Worm (Caenorhabditis elegans) whole organism, midembryonic: ENCODE measurements around the gene F09G2.1.

Experiments used
- T22C8.4 ChIP-seq: fragments of 200-800 bp; sonication (Bioruptor generic); IDR thresholded peaks from 2 replicates; pipeline ENCODE4 v1.3.6; 2022; ENCODE audit warnings: missing genetic modification characterization, missing compliant biosample characterization
- cog-1 ChIP-seq: sonication (generic microtip); optimal IDR thresholded peaks from 2 replicates; lab custom pipeline; 2016; ENCODE audit warnings: missing genetic modification characterization, missing compliant biosample characterization
- flt-1 ChIP-seq: fragments of 200-800 bp; sonication (Bioruptor generic); IDR thresholded peaks from 2 replicates; pipeline ENCODE4 v1.3.6; 2022; ENCODE audit warnings: missing genetic modification characterization, missing compliant biosample characterization
- klf-2 ChIP-seq: fragments of 200-800 bp; sonication (Bioruptor generic); conservative IDR thresholded peaks from 2 replicates; pipeline ENCODE4 v1.3.6; 2022; ENCODE audit warnings: missing genetic modification reagents, missing genetic modification characterization, missing compliant biosample characterization
- med-1 ChIP-seq: sonication (generic microtip); optimal IDR thresholded peaks from 2 replicates; lab custom pipeline; 2017; ENCODE audit warnings: missing genetic modification characterization, mild to moderate bottlenecking, missing compliant biosample characterization, antibody characterized with exemption, missing genetic modification reagents; ENCODE audit not compliant: insufficient read depth
- ref-1 ChIP-seq: fragments of 200-800 bp; sonication (Bioruptor generic); conservative IDR thresholded peaks from 2 replicates; pipeline ENCODE4 v1.3.6; 2022; ENCODE audit warnings: missing genetic modification reagents, missing genetic modification characterization, missing compliant biosample characterization
- tab-1 ChIP-seq: fragments of 200-800 bp; sonication (Bioruptor generic); IDR thresholded peaks from 2 replicates; pipeline ENCODE4 v1.3.6; 2022; ENCODE audit warnings: missing genetic modification characterization, missing compliant biosample characterization
- ztf-23 ChIP-seq: fragments of 200-800 bp; sonication (Bioruptor generic); IDR thresholded peaks from 2 replicates; pipeline ENCODE4 v1.3.6; 2022; ENCODE audit warnings: missing genetic modification reagents, missing genetic modification characterization, missing compliant biosample characterization
- ztf-29 ChIP-seq: fragments of 200-800 bp; sonication (Bioruptor generic); IDR thresholded peaks from 2 replicates; pipeline ENCODE4 v1.3.6; 2022; ENCODE audit warnings: missing genetic modification reagents, missing genetic modification characterization, missing compliant biosample characterization

F09G2.1 gene

ce11 chrV:7199077-7199476 lies 955 bp upstream of the F09G2.1 start:
- TF ChIP-seq ztf-23 (no peak), klf-2 (GFP tag; lab: Robert Waterston, UW) (no peak), T22C8.4 (no peak), flt-1 (no peak), med-1 (GFP tag; lab: Kevin White, UChicago) (no peak), tab-1 (GFP tag; lab: Robert Waterston, UW) (no peak), ztf-29 (GFP tag; lab: Robert Waterston, UW) (no peak), ref-1 (GFP tag; lab: Robert Waterston, UW) (no peak), cog-1 (tag; lab: Kevin White, UChicago) (no peak)

ce11 chrV:7201353-7201752 lies 1.3 kb downstream of the F09G2.1 start:
- TF ChIP-seq tab-1 (GFP tag; lab: Robert Waterston, UW) = no peak
- TF ChIP-seq T22C8.4 = no peak
- no peak for TF ChIP-seq ztf-29 (GFP tag; lab: Robert Waterston, UW)
- TF ChIP-seq ztf-23 = no peak
- TF ChIP-seq klf-2 (GFP tag; lab: Robert Waterston, UW) = no peak
- TF ChIP-seq cog-1 (tag; lab: Kevin White, UChicago) = no peak
- no peak for TF ChIP-seq ref-1 (GFP tag; lab: Robert Waterston, UW)

ce11 chrV:7209001-7209400 lies 9.0 kb downstream of the F09G2.1 start:
- no peak for TF ChIP-seq ref-1 (GFP tag; lab: Robert Waterston, UW)
- no peak for TF ChIP-seq med-1 (GFP tag; lab: Kevin White, UChicago)
- no peak for TF ChIP-seq T22C8.4
- TF ChIP-seq ztf-29 (GFP tag; lab: Robert Waterston, UW) = no peak
- no peak for TF ChIP-seq klf-2 (GFP tag; lab: Robert Waterston, UW)
- no peak for TF ChIP-seq cog-1 (tag; lab: Kevin White, UChicago)
- TF ChIP-seq ztf-23 = no peak
- no peak for TF ChIP-seq tab-1 (GFP tag; lab: Robert Waterston, UW)
- TF ChIP-seq flt-1 = no peak

ce11 chrV:7214802-7215201 lies 14.8 kb downstream of the F09G2.1 start, which contains the start of gene soap-1:
soap-1 (minus strand) TSS chrV:7214902.
- TF ChIP-seq tab-1 (GFP tag; lab: Robert Waterston, UW) = no peak
- TF ChIP-seq flt-1 = no peak
- no peak for TF ChIP-seq ztf-29 (GFP tag; lab: Robert Waterston, UW)
- TF ChIP-seq klf-2 (GFP tag; lab: Robert Waterston, UW) = no peak
- TF ChIP-seq cog-1 (tag; lab: Kevin White, UChicago) = no peak
- TF ChIP-seq med-1 (GFP tag; lab: Kevin White, UChicago) = no peak
- no peak for TF ChIP-seq ref-1 (GFP tag; lab: Robert Waterston, UW)
- no peak for TF ChIP-seq T22C8.4
- no peak for TF ChIP-seq ztf-23

- TF ChIP-seq ztf-23 (no peak), ref-1 (GFP tag; lab: Robert Waterston, UW) (no peak), klf-2 (GFP tag; lab: Robert Waterston, UW) (no peak), ztf-29 (GFP tag; lab: Robert Waterston, UW) (no peak), tab-1 (GFP tag; lab: Robert Waterston, UW) (no peak), flt-1 (no peak), med-1 (GFP tag; lab: Kevin White, UChicago) (no peak), T22C8.4 (no peak)
These were observed 16.0 kb downstream of the F09G2.1 start for ce11 chrV:7216016-7216415.

ce11 chrV:7218988-7219387 lies 19.0 kb downstream of the F09G2.1 start, which contains the start of gene C13F10.5:
C13F10.5 (minus strand) TSS chrV:7219088.
- no peak for TF ChIP-seq tab-1 (GFP tag; lab: Robert Waterston, UW)
- TF ChIP-seq cog-1 (tag; lab: Kevin White, UChicago) = no peak
- no peak for TF ChIP-seq ztf-23
- no peak for TF ChIP-seq klf-2 (GFP tag; lab: Robert Waterston, UW)
- no peak for TF ChIP-seq ztf-29 (GFP tag; lab: Robert Waterston, UW)
- no peak for TF ChIP-seq med-1 (GFP tag; lab: Kevin White, UChicago)
- TF ChIP-seq T22C8.4 = no peak
- no peak for TF ChIP-seq flt-1
- no peak for TF ChIP-seq ref-1 (GFP tag; lab: Robert Waterston, UW)

- TF ChIP-seq tab-1 (GFP tag; lab: Robert Waterston, UW) (no peak), flt-1 (no peak), ztf-29 (GFP tag; lab: Robert Waterston, UW) (no peak), klf-2 (GFP tag; lab: Robert Waterston, UW) (no peak), cog-1 (tag; lab: Kevin White, UChicago) (no peak)
These were observed 21.0 kb downstream of the F09G2.1 start, which contains the start of the genes C13F10.8, C13F10.6 and kxd-1 for ce11 chrV:7220973-7221519. C13F10.8 (minus strand) TSS chrV:7221023. C13F10.6 (minus strand) TSS chrV:7221039. kxd-1 (plus strand) TSS chrV:7221469.

ce11 chrV:7223152-7223551 lies 23.1 kb downstream of the F09G2.1 start, which contains the start of gene C13F10.7:
C13F10.7 (minus strand) TSS chrV:7223252.
- no peak for TF ChIP-seq med-1 (GFP tag; lab: Kevin White, UChicago)
- no peak for TF ChIP-seq ztf-29 (GFP tag; lab: Robert Waterston, UW)
- no peak for TF ChIP-seq flt-1
- TF ChIP-seq T22C8.4 = no peak
- TF ChIP-seq tab-1 (GFP tag; lab: Robert Waterston, UW) = no peak
- no peak for TF ChIP-seq cog-1 (tag; lab: Kevin White, UChicago)
- TF ChIP-seq ref-1 (GFP tag; lab: Robert Waterston, UW) = no peak
- TF ChIP-seq ztf-23 = no peak
- TF ChIP-seq klf-2 (GFP tag; lab: Robert Waterston, UW) = no peak

- TF ChIP-seq ztf-23 (no peak), klf-2 (GFP tag; lab: Robert Waterston, UW) (no peak), T22C8.4 (no peak), med-1 (GFP tag; lab: Kevin White, UChicago) (no peak), cog-1 (tag; lab: Kevin White, UChicago) (no peak), ref-1 (GFP tag; lab: Robert Waterston, UW) (no peak), tab-1 (GFP tag; lab: Robert Waterston, UW) (no peak), flt-1 (no peak), ztf-29 (GFP tag; lab: Robert Waterston, UW) (no peak)
These were observed 23.9 kb downstream of the F09G2.1 start, which contains the start of gene C13F10.1 for ce11 chrV:7223941-7224340. C13F10.1 (plus strand) TSS chrV:7224078.
